Fruit fly (Drosophila melanogaster): ENCODE data around the gene betaNACtes6.

The betaNACtes6 gene

dm6 chrX:14332243-14332642, 15.3 kb upstream of the betaNACtes6 start (continued):
- TF ChIP-seq CG9215 (GFP tag; IDR thresholded peaks at IDR 0.05) (no peak), bbx (GFP tag; IDR thresholded peaks at IDR 0.05; ENCODE audit: partially characterized antibody) (no peak), CG7839 (tag; optimal IDR thresholded peaks at IDR 0.05) (peak; percentile 33), ara (GFP tag; IDR thresholded peaks at IDR 0.05) (no peak), CG2202 (tag; optimal IDR thresholded peaks at IDR 0.05) (no peak), row (GFP tag; IDR thresholded peaks at IDR 0.05) (0 out of 3 replicates have a peak, but pooled peaks have one; percentile 33), CG6765 (GFP tag; optimal IDR thresholded peaks at IDR 0.05) (no peak), E2f2 (GFP tag; IDR thresholded peaks at IDR 0.05) (no peak), Doc2 (GFP tag; IDR thresholded peaks at IDR 0.05) (no peak), Hr51 (GFP tag; optimal IDR thresholded peaks at IDR 0.05) (peak in 1 of 2 experiments; percentile 5), CG9727 (GFP tag; optimal IDR thresholded peaks at IDR 0.05) (no peak), corto (GFP tag; optimal IDR thresholded peaks at IDR 0.05) (no peak), CG6854 (GFP tag; optimal IDR thresholded peaks at IDR 0.05) (no peak), ttk (GFP tag; IDR thresholded peaks at IDR 0.05) (no peak), bowl (GFP tag; IDR thresholded peaks at IDR 0.05) (no peak), Opbp (GFP tag; IDR thresholded peaks at IDR 0.05; ENCODE audit: partially characterized antibody) (no peak), pnt (GFP tag; optimal IDR thresholded peaks at IDR 0.05) (no peak), CG5953 (GFP tag; IDR thresholded peaks at IDR 0.05) (no peak), sug (tag; optimal IDR thresholded peaks at IDR 0.05) (no peak), Hmr (GFP tag; optimal IDR thresholded peaks at IDR 0.05) (no peak), CG11696 (GFP tag; IDR thresholded peaks at IDR 0.05) (no peak), jigr1 (GFP tag; IDR thresholded peaks at IDR 0.05) (no peak), CG9876 (GFP tag; optimal IDR thresholded peaks at IDR 0.05) (no peak), CG7271 (tag; optimal IDR thresholded peaks at IDR 0.05) (no peak), grau (tag; optimal IDR thresholded peaks at IDR 0.05) (peak; percentile 13), Fer3 (tag; optimal IDR thresholded peaks at IDR 0.05) (no peak), CG16813 (GFP tag; IDR thresholded peaks at IDR 0.05; ENCODE audit: partially characterized antibody) (no peak), Meics (GFP tag; optimal IDR thresholded peaks at IDR 0.05) (no peak), bab2 (GFP tag; optimal IDR thresholded peaks at IDR 0.05) (no peak), CG16863 (GFP tag; optimal IDR thresholded peaks at IDR 0.05) (no peak), CG33213 (GFP tag; optimal IDR thresholded peaks at IDR 0.05) (no peak), bcd (GFP tag; optimal IDR thresholded peaks at IDR 0.05) (no peak), D19A (tag; optimal IDR thresholded peaks at IDR 0.05) (no peak), CG10654 (GFP tag; optimal IDR thresholded peaks at IDR 0.05) (no peak), luna (GFP tag; optimal IDR thresholded peaks at IDR 0.05) (no peak), repo (GFP tag; optimal IDR thresholded peaks at IDR 0.05) (no peak), CG1603 (tag; optimal IDR thresholded peaks at IDR 0.05) (peak; percentile 49), Sin3A (optimal IDR thresholded peaks at IDR 0.05) (no peak), CG34422 (GFP tag; IDR thresholded peaks at IDR 0.05) (no peak), ewg (GFP tag; optimal IDR thresholded peaks at IDR 0.05) (no peak), CG15269 (tag; optimal IDR thresholded peaks at IDR 0.05) (peak; percentile 3), knrl (GFP tag; IDR thresholded peaks at IDR 0.05; ENCODE audit: partially characterized antibody) (no peak), dysf (GFP tag; IDR thresholded peaks at IDR 0.05) (0 out of 3 replicates have a peak, but pooled peaks have one; percentile 28), Deaf1 (tag; optimal IDR thresholded peaks at IDR 0.05) (no peak), CG7556 (GFP tag; optimal IDR thresholded peaks at IDR 0.05) (no peak), sens-2 (GFP tag; IDR thresholded peaks at IDR 0.05) (no peak), CG10462 (GFP tag; optimal IDR thresholded peaks at IDR 0.05) (no peak), slp2 (GFP tag; optimal IDR thresholded peaks at IDR 0.05) (no peak), btn (GFP tag; optimal IDR thresholded peaks at IDR 0.05) (no peak), CG32772 (GFP tag; IDR thresholded peaks at IDR 0.05) (no peak), CG7357 (GFP tag; IDR thresholded peaks at IDR 0.05) (no peak), pan (optimal IDR thresholded peaks at IDR 0.05) (no peak), pan (GFP tag; optimal IDR thresholded peaks at IDR 0.05 in 1 of 2, IDR thresholded peaks at IDR 0.05 in 1 of 2) (no peak)

Measured in whole organism, embryonic.